Worm (Caenorhabditis elegans): ENCODE results near the gene T05B4.10.

DNA sequence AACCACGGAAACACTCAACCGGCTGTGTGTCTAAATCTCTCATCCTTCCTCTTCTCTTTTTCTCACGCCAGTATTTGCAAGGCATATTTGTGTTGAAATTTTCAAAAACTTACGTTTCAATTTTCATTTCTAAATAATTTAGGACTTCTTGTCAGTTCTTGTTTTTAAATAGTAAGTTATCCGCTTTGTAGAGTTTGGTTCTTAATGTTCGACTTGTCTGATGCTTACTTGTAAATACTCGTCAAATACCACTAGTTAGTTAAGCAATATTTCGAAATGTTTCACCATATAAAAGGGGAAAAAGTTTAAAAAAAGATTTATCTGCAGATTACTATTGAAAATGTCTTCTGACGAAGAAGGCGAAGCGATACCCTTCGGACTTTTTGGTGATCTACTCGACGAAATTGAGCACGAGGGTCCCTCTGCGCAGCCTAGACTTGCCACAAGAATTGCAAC is 44.0 kb upstream of the T05B4.10 start, which contains the start of gene Y45G5AM.3:
- TF ChIP-seq hmbx-1 (tag; optimal IDR thresholded peaks at IDR 0.05) (no peak), flt-1 (GFP tag; IDR thresholded peaks at IDR 0.05) (no peak), pes-1 (GFP tag; IDR thresholded peaks at IDR 0.05) (no peak), aly-1 (tag; optimal IDR thresholded peaks at IDR 0.05) (no peak), ama-1 (optimal IDR thresholded peaks at IDR 0.05) (no peak), hnd-1 (tag; optimal IDR thresholded peaks at IDR 0.05) (no peak), tra-4 (tag; optimal IDR thresholded peaks at IDR 0.05) (no peak)

Data from whole organism, early embryonic.